Fruit fly (Drosophila melanogaster): Measurements from ENCODE around the gene CG18249.

- no peak for TF ChIP-seq cic (GFP tag; optimal IDR thresholded peaks at IDR 0.05)
- no peak for TF ChIP-seq Mnt (GFP tag; optimal IDR thresholded peaks at IDR 0.05)
- no peak for TF ChIP-seq CG11617 (GFP tag; optimal IDR thresholded peaks at IDR 0.05)
- no peak for TF ChIP-seq toe (GFP tag; optimal IDR thresholded peaks at IDR 0.05)
- TF ChIP-seq cnc (optimal IDR thresholded peaks at IDR 0.05): no peak
Measured at dm6 chr3R:8187446-8188133, 32.4 kb upstream of the CG18249 start.
